Fruit fly (Drosophila melanogaster) whole organism, adult: ENCODE measurements around the gene CG31274.

ENCODE experiments used
- CG5204 ChIP-seq: fragments of 200-800 bp; sonication (Bioruptor generic); optimal IDR thresholded peaks from 2 replicates; lab custom pipeline; 2016; ENCODE audit warnings: missing biosample characterization, missing genetic modification characterization
- CG7045 ChIP-seq: fragments of 200-800 bp; sonication (Bioruptor generic); optimal IDR thresholded peaks from 2 replicates; lab custom pipeline; 2017; ENCODE audit warnings: missing biosample characterization, mild to moderate bottlenecking, missing genetic modification characterization

- TF ChIP-seq CG7045 (GFP tag; lab: Kevin White, UChicago): no peak
- no peak for TF ChIP-seq CG5204 (GFP tag; lab: Kevin White, UChicago)
These were observed 15.0 kb upstream of the CG31274 start, which contains the start of gene Actn3 for dm6 chr3R:16977745-16978305.
